Fruit fly (Drosophila melanogaster): Measurements from ENCODE around the gene Pfdn1.

Gene Pfdn1

DNA sequence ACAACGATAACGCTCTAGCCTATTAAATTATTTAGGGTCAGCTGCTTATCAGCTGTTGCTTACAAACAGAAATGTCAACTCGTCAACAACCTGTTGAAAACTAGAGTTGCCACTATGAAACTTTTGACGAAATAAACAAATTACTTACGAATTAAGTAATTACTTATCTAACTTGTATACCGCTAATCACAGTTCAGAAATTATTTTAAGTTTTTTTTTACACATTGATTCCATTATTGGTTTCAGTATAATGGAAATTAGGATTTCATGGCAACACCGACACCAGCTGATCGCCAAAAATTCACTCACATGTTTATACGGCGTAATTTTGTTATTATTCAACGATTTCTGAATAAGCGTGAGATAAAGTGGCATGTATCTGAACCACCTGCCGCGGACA, 31.0 kb upstream of the Pfdn1 start, which contains the start of the genes CG9117 and CG31643 (continued):
- TF ChIP-seq CG14965 (GFP tag; optimal IDR thresholded peaks at IDR 0.05; ENCODE audit: borderline replicate concordance) (no peak), Fer2 (tag; optimal IDR thresholded peaks at IDR 0.05) (peak; percentile 28), ERR (GFP tag; optimal IDR thresholded peaks at IDR 0.05) (no peak), sqz (GFP tag; optimal IDR thresholded peaks at IDR 0.05) (no peak), az2 (GFP tag; optimal IDR thresholded peaks at IDR 0.05) (peak; percentile 57), schlank (tag; optimal IDR thresholded peaks at IDR 0.05) (no peak), gro (GFP tag; optimal IDR thresholded peaks at IDR 0.05) (peak; percentile 64), CG8924 (tag; optimal IDR thresholded peaks at IDR 0.05) (peak; percentile 53), CG8290 (GFP tag; optimal IDR thresholded peaks at IDR 0.05) (no peak), CG8290 (tag; optimal IDR thresholded peaks at IDR 0.05) (no peak), HLH54F (GFP tag; optimal IDR thresholded peaks at IDR 0.05) (peak; percentile 47), CG31441 (GFP tag; IDR thresholded peaks at IDR 0.05) (no peak), Dp (GFP tag; optimal IDR thresholded peaks at IDR 0.05) (no peak), fd102C (GFP tag; optimal IDR thresholded peaks at IDR 0.05) (no peak), vvl (GFP tag; IDR thresholded peaks at IDR 0.05) (peak; percentile 31; the same call in 1 of the 2 replicates), gcm2 (GFP tag; optimal IDR thresholded peaks at IDR 0.05) (no peak), Opbp (GFP tag; IDR thresholded peaks at IDR 0.05; ENCODE audit: partially characterized antibody) (no peak), ato (GFP tag; IDR thresholded peaks at IDR 0.05; ENCODE audit: partially characterized antibody) (no peak), PHDP (tag; optimal IDR thresholded peaks at IDR 0.05) (peak; percentile 66), CG18476 (GFP tag; optimal IDR thresholded peaks at IDR 0.05) (peak; percentile 30), CG16813 (GFP tag; IDR thresholded peaks at IDR 0.05; ENCODE audit: partially characterized antibody) (no peak), Ada2b (GFP tag; IDR thresholded peaks at IDR 0.05) (0 out of 2 replicates have a peak, but pooled peaks have one; percentile 22), CG1647 (GFP tag; optimal IDR thresholded peaks at IDR 0.05) (no peak), dan (GFP tag; IDR thresholded peaks at IDR 0.05) (no peak), Tbp (GFP tag; optimal IDR thresholded peaks at IDR 0.05) (no peak), CG10366 (GFP tag; IDR thresholded peaks at IDR 0.05) (peak; percentile 35), CHES-1-like (GFP tag; optimal IDR thresholded peaks at IDR 0.05) (peak; percentile 70), Six4 (GFP tag; optimal IDR thresholded peaks at IDR 0.05) (peak; percentile 54), Nf-YB (GFP tag; optimal IDR thresholded peaks at IDR 0.05) (peak; percentile 10), CG10462 (GFP tag; optimal IDR thresholded peaks at IDR 0.05) (peak; percentile 13), hb (GFP tag; IDR thresholded peaks at IDR 0.05; ENCODE audit: partially characterized antibody) (no peak), mam (GFP tag; optimal IDR thresholded peaks at IDR 0.05) (peak; percentile 78), Hr39 (optimal IDR thresholded peaks at IDR 0.05) (no peak), ci (GFP tag; IDR thresholded peaks at IDR 0.05) (0 out of 3 replicates have a peak, but pooled peaks have one; percentile 31), prd (optimal IDR thresholded peaks at IDR 0.05) (no peak), prd (GFP tag; IDR thresholded peaks at IDR 0.05) (peak; percentile 54; the same call in 1 of the 3 replicates), CG17802 (tag; optimal IDR thresholded peaks at IDR 0.05) (no peak), dysf (GFP tag; IDR thresholded peaks at IDR 0.05) (0 out of 3 replicates have a peak, but pooled peaks have one; percentile 6), knrl (GFP tag; IDR thresholded peaks at IDR 0.05; ENCODE audit: partially characterized antibody) (no peak), kay (GFP tag; optimal IDR thresholded peaks at IDR 0.05) (peak; percentile 33), CG2199 (GFP tag; IDR thresholded peaks at IDR 0.05) (no peak), tna (GFP tag; IDR thresholded peaks at IDR 0.05; ENCODE audit: partially characterized antibody) (no peak), CG4707 (GFP tag; optimal IDR thresholded peaks at IDR 0.05) (no peak), CG32772 (GFP tag; IDR thresholded peaks at IDR 0.05) (no peak), CG15514 (GFP tag; optimal IDR thresholded peaks at IDR 0.05) (peak; percentile 74), Sin3A (optimal IDR thresholded peaks at IDR 0.05) (peak; percentile 18), gsb-n (tag; optimal IDR thresholded peaks at IDR 0.05) (no peak), lmd (GFP tag; IDR thresholded peaks at IDR 0.05) (peak; percentile 25; the same call in 1 of the 2 replicates), CG6272 (GFP tag; IDR thresholded peaks at IDR 0.05) (no peak), BEAF-32 (GFP tag; optimal IDR thresholded peaks at IDR 0.05) (peak; percentile 31), CG33557 (GFP tag; optimal IDR thresholded peaks at IDR 0.05) (peak; percentile 20), CG34422 (GFP tag; IDR thresholded peaks at IDR 0.05) (peak; percentile 63; the same call in 1 of the 3 replicates)

All from whole organism, embryonic.